Fruit fly (Drosophila melanogaster) S2 (cell line): ENCODE measurements around the gene Dcr-1.

Source experiments
- CG8478 ChIP-seq: fragments of >200 bp; optimal IDR thresholded peaks from 2 replicates; lab custom pipeline; 2018
- CTCF ChIP-seq, 2 experiments: fragments of >200 bp; optimal IDR thresholded peaks; 2 replicates each; lab custom pipeline; 2018

dm6 chr3R:22763587-22763986 lies 22.7 kb upstream of the Dcr-1 start, which contains the start of gene Nepl14:
- no peak for TF ChIP-seq CG8478
- no peak for TF ChIP-seq CTCF (optimal IDR thresholded peaks at IDR 0.05; lab: Kevin White, UChicago)
